Fruit fly (Drosophila melanogaster) whole organism, prepupa: ENCODE results near the gene CG2104.

Experiments used
- CG11294 ChIP-seq: fragments of 200-800 bp; sonication (Bioruptor generic); IDR thresholded peaks from 2 replicates; pipeline ENCODE4 v1.3.6; 2022; ENCODE audit warnings: missing biosample characterization, missing genetic modification characterization
- CG8632 ChIP-seq: fragments of 200-800 bp; sonication (Bioruptor generic); optimal IDR thresholded peaks from 3 replicates; lab custom pipeline; 2016; ENCODE audit warnings: missing biosample characterization, missing genetic modification characterization
- Sox15 ChIP-seq: fragments of 200-800 bp; sonication (Bioruptor generic); optimal IDR thresholded peaks from 3 replicates; lab custom pipeline; 2016; ENCODE audit warnings: missing biosample characterization, missing genetic modification characterization
- svp ChIP-seq: fragments of 200-800 bp; sonication (Bioruptor generic); peaks from one replicate; lab custom pipeline; 2016; ENCODE audit warnings: missing biosample characterization, missing genetic modification characterization

dm6 chr3R:5684550-5685118, 8.5 kb downstream of the CG2104 start:
- TF ChIP-seq Sox15 (GFP tag; lab: Kevin White, UChicago): no peak
- no peak for TF ChIP-seq CG11294 (GFP tag; lab: Robert Waterston, UW)
- no peak for TF ChIP-seq CG8632 (GFP tag; lab: Kevin White, UChicago)
- TF ChIP-seq svp (GFP tag; lab: Kevin White, UChicago): no peak
